Worm (Caenorhabditis elegans) whole organism, late embryonic: Measurements from ENCODE around the gene W09D6.1.

Experiments used
- C08G9.2 ChIP-seq: sonication (generic microtip); optimal IDR thresholded peaks from 2 replicates; lab custom pipeline; 2016; ENCODE audit warnings: mild to moderate bottlenecking, missing genetic modification characterization, moderate library complexity, missing compliant biosample characterization
- F13H6.1 ChIP-seq: sonication (generic microtip); optimal IDR thresholded peaks from 2 replicates; lab custom pipeline; 2016; ENCODE audit warnings: missing genetic modification characterization, missing compliant biosample characterization
- K02D7.2 ChIP-seq: sonication (generic microtip); optimal IDR thresholded peaks from 2 replicates; lab custom pipeline; 2017; ENCODE audit warnings: mild to moderate bottlenecking, missing genetic modification characterization, missing compliant biosample characterization
- K09A11.1 ChIP-seq: sonication (generic microtip); optimal IDR thresholded peaks from 2 replicates; lab custom pipeline; 2017; ENCODE audit warnings: antibody characterized with exemption, mild to moderate bottlenecking, missing genetic modification characterization, missing compliant biosample characterization; ENCODE audit not compliant: insufficient read depth
- T23F11.4 ChIP-seq: fragments of 200-800 bp; sonication (Bioruptor generic); optimal IDR thresholded peaks from 2 replicates; lab custom pipeline; 2018; ENCODE audit warnings: mild to moderate bottlenecking, missing genetic modification characterization, missing compliant biosample characterization
- ama-1 ChIP-seq: fragments of 150-350 bp; optimal IDR thresholded peaks from 2 replicates; lab custom pipeline; 2014
- ceh-18 ChIP-seq: sonication (generic microtip); optimal IDR thresholded peaks from 2 replicates; lab custom pipeline; 2016; ENCODE audit warnings: missing genetic modification characterization, missing compliant biosample characterization
- ceh-19 ChIP-seq: fragments of 200-800 bp; sonication (Bioruptor generic); optimal IDR thresholded peaks from 2 replicates; lab custom pipeline; 2018; ENCODE audit warnings: mild to moderate bottlenecking, missing genetic modification characterization, missing compliant biosample characterization
- ceh-2 ChIP-seq: sonication (generic microtip); optimal IDR thresholded peaks from 2 replicates; lab custom pipeline; 2016; ENCODE audit warnings: missing genotype, missing genetic modification characterization, missing compliant biosample characterization
- ceh-22 ChIP-seq: sonication (generic microtip); optimal IDR thresholded peaks from 2 replicates; lab custom pipeline; 2017; ENCODE audit warnings: missing biosample characterization, missing genetic modification characterization
- ceh-30 ChIP-seq: fragments of 150-350 bp; optimal IDR thresholded peaks from 2 replicates; lab custom pipeline; 2014; ENCODE audit warnings: missing biosample characterization, missing genetic modification characterization
- ceh-48 ChIP-seq: sonication (generic microtip); optimal IDR thresholded peaks from 2 replicates; lab custom pipeline; 2016; ENCODE audit warnings: missing genetic modification characterization, inconsistent platforms, missing compliant biosample characterization
- ceh-9 ChIP-seq: sonication (generic microtip); optimal IDR thresholded peaks from 2 replicates; lab custom pipeline; 2016; ENCODE audit warnings: mild to moderate bottlenecking, missing genetic modification characterization, inconsistent platforms, missing compliant biosample characterization
- dmd-4 ChIP-seq: sonication (generic microtip); optimal IDR thresholded peaks from 2 replicates; lab custom pipeline; 2016; ENCODE audit warnings: borderline replicate concordance, missing genetic modification characterization, missing compliant biosample characterization
- dve-1 ChIP-seq: sonication (generic microtip); optimal IDR thresholded peaks from 2 replicates; lab custom pipeline; 2017; ENCODE audit warnings: antibody characterized with exemption, mild to moderate bottlenecking, missing genetic modification characterization, missing compliant biosample characterization
- elt-2 ChIP-seq: sonication (generic microtip); optimal IDR thresholded peaks from 2 replicates; lab custom pipeline; 2016; ENCODE audit warnings: missing genetic modification reagents, missing genetic modification characterization, missing compliant biosample characterization
- ets-4 ChIP-seq: sonication (generic microtip); optimal IDR thresholded peaks from 2 replicates; lab custom pipeline; 2016; ENCODE audit warnings: missing genetic modification characterization, missing compliant biosample characterization
- fax-1 ChIP-seq: sonication (generic microtip); optimal IDR thresholded peaks from 2 replicates; lab custom pipeline; 2016; ENCODE audit warnings: missing genotype, missing genetic modification characterization, missing compliant biosample characterization
- fkh-6 ChIP-seq: sonication (generic microtip); optimal IDR thresholded peaks from 2 replicates; lab custom pipeline; 2016; ENCODE audit warnings: missing genetic modification characterization, missing compliant biosample characterization
- lin-11 ChIP-seq: fragments of 200-800 bp; sonication (Bioruptor generic); optimal IDR thresholded peaks from 2 replicates; lab custom pipeline; 2018; ENCODE audit warnings: mild to moderate bottlenecking, missing genetic modification characterization, missing compliant biosample characterization
- nfya-1 ChIP-seq: sonication (generic microtip); optimal IDR thresholded peaks from 2 replicates; lab custom pipeline; 2017; ENCODE audit warnings: missing genetic modification characterization, mild to moderate bottlenecking, missing compliant biosample characterization, antibody characterized with exemption, moderate library complexity
- npax-4 ChIP-seq: sonication (generic microtip); optimal IDR thresholded peaks from 2 replicates; lab custom pipeline; 2016; ENCODE audit warnings: missing genetic modification characterization, missing compliant biosample characterization
- pax-1 ChIP-seq: fragments of 150-350 bp; optimal IDR thresholded peaks from 2 replicates; lab custom pipeline; 2014; ENCODE audit warnings: missing biosample characterization, missing genetic modification characterization
- pha-2 ChIP-seq: sonication (generic microtip); optimal IDR thresholded peaks from 2 replicates; lab custom pipeline; 2017; ENCODE audit warnings: mild to moderate bottlenecking, missing genetic modification characterization, missing compliant biosample characterization
- pqm-1 ChIP-seq: sonication (generic microtip); optimal IDR thresholded peaks from 2 replicates; lab custom pipeline; 2016; ENCODE audit warnings: missing genetic modification characterization, missing compliant biosample characterization
- ref-2 ChIP-seq: sonication (generic microtip); optimal IDR thresholded peaks from 2 replicates; lab custom pipeline; 2016; ENCODE audit warnings: missing genetic modification characterization, missing compliant biosample characterization
- rnt-1 ChIP-seq: sonication (generic microtip); optimal IDR thresholded peaks from 2 replicates; lab custom pipeline; 2016; ENCODE audit warnings: missing genetic modification characterization, missing compliant biosample characterization
- sdc-2 ChIP-seq: sonication (generic microtip); optimal IDR thresholded peaks from 2 replicates; lab custom pipeline; 2016; ENCODE audit warnings: missing genotype, missing genetic modification characterization, missing compliant biosample characterization
- sox-4 ChIP-seq: sonication (generic microtip); optimal IDR thresholded peaks from 2 replicates; lab custom pipeline; 2017; ENCODE audit warnings: mild to moderate bottlenecking, missing genetic modification characterization, inconsistent platforms, missing compliant biosample characterization
- syd-9 ChIP-seq: sonication (generic microtip); optimal IDR thresholded peaks from 2 replicates; lab custom pipeline; 2016; ENCODE audit warnings: mild to moderate bottlenecking, missing genetic modification characterization, moderate library complexity, missing compliant biosample characterization
- tbx-2 ChIP-seq: sonication (generic microtip); optimal IDR thresholded peaks from 2 replicates; lab custom pipeline; 2016; ENCODE audit warnings: missing genetic modification characterization, missing compliant biosample characterization
- tbx-7 ChIP-seq: sonication (generic microtip); optimal IDR thresholded peaks from 2 replicates; lab custom pipeline; 2016; ENCODE audit warnings: missing genotype, missing genetic modification characterization, missing compliant biosample characterization
- unc-3 ChIP-seq, 2 experiments: fragments of 200-800 bp in 1 of 2; sonication (Bioruptor generic) in 1 of 2; sonication (generic microtip) in 1 of 2; conservative IDR thresholded peaks in 1 of 2; optimal IDR thresholded peaks in 1 of 2; 2 replicates each; pipeline versions ENCODE4 v1.3.6 to Lab custom; 2016 to 2022; ENCODE audit warnings: missing compliant biosample characterization in 2 of 2, missing genetic modification characterization in 2 of 2, missing genetic modification reagents in 1 of 2
- unc-55 ChIP-seq: sonication (generic microtip); optimal IDR thresholded peaks from 2 replicates; lab custom pipeline; 2017; ENCODE audit warnings: missing biosample characterization, missing genetic modification reagents, missing genetic modification characterization
- unc-86 ChIP-seq: sonication (generic microtip); optimal IDR thresholded peaks from 2 replicates; lab custom pipeline; 2016; ENCODE audit warnings: missing genetic modification characterization, missing compliant biosample characterization

W09D6.1 gene

ce11 chrIII:11059775-11060174 is 8.9 kb upstream of the W09D6.1 start:
- TF ChIP-seq elt-2 (tag; lab: Kevin White, UChicago), result peak; percentile 71
- TF ChIP-seq nfya-1 (tag; lab: Kevin White, UChicago), result no peak
- TF ChIP-seq, all 69 proteins: peak for 1

ce11 chrIII:11063259-11063658 is 5.4 kb upstream of the W09D6.1 start, which contains the start of gene rsa-2:
TSS of gene rsa-2 (plus strand) at chrIII:11063479.
- peak; percentile 20 for TF ChIP-seq ceh-30
- TF ChIP-seq K02D7.2 (tag; lab: Kevin White, UChicago), result no peak
- peak; percentile 24 for TF ChIP-seq nfya-1 (tag; lab: Kevin White, UChicago)
- no peak for TF ChIP-seq unc-86
- peak; percentile 21 for TF ChIP-seq tbx-2 (tag; lab: Kevin White, UChicago)
- TF ChIP-seq elt-2 (tag; lab: Kevin White, UChicago), result peak; percentile 34

DNA sequence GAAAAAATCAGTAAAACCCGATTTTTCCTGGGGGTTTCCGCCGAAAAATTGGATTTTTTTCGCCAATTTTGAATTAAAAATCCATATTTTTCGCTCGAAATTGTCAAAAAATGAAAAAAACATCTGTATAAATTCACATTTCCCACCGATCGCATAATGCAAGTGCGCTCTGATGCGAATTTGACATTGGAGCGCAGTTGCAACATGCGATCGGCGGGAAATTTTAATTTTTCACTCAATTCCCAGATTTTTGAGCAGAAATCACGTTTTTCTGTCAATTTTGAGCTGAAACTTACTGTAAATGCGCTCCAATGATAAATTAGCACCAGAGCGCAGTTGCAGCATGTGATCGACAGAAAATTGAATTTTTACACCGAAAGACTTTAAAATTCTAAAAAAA is 4.1 kb upstream of the W09D6.1 start:
- TF ChIP-seq lin-11, result no peak

ce11 chrIII:11066691-11067090 is 2.0 kb upstream of the W09D6.1 start:
- TF ChIP-seq pha-2 (tag; lab: Kevin White, UChicago), result no peak
- TF ChIP-seq ceh-19, result peak; percentile 23
- peak; percentile 80 for TF ChIP-seq dve-1 (tag; lab: Kevin White, UChicago)
- TF ChIP-seq elt-2 (tag; lab: Kevin White, UChicago), result peak; percentile 26
- TF ChIP-seq rnt-1 (tag; lab: Kevin White, UChicago), result no peak
- TF ChIP-seq fax-1 (tag; lab: Kevin White, UChicago), result no peak
- no peak for TF ChIP-seq ceh-22 (tag; lab: Kevin White, UChicago)
- TF ChIP-seq unc-3 (GFP tag; conservative IDR thresholded peaks at IDR 0.05; lab: Robert Waterston, UW), result 0 out of 2 replicates have a peak, but pooled peaks have one; percentile 26
- no peak for TF ChIP-seq unc-3 (tag; optimal IDR thresholded peaks at IDR 0.05; lab: Kevin White, UChicago)
- TF ChIP-seq nfya-1 (tag; lab: Kevin White, UChicago), result peak; percentile 48
- TF ChIP-seq unc-55, result no peak
- TF ChIP-seq ceh-9 (tag; lab: Kevin White, UChicago), result no peak
- peak; percentile 5 for TF ChIP-seq tbx-2 (tag; lab: Kevin White, UChicago)
- peak; percentile 5 for TF ChIP-seq ceh-18
- no peak for TF ChIP-seq pqm-1 (tag; lab: Kevin White, UChicago)
- TF ChIP-seq sox-4 (tag; lab: Kevin White, UChicago), result no peak

DNA sequence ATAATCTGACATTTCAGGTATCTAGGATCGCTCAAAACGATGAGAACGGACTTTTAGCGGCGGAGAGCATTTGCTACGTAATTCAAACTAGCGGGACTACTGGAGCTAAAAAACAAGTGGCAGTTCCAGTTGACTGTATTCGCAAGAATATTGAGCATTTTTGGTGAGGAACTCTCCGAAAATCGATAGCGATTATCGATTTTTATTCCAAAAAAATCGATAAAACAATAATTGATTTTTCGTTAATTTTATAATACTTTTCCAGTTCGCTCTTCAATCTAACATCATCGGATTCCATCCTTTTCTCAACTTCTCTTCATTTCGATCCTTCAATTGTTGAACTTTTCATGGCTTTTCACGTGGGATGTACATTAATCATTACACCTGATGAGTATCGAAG is 612 bp downstream of the W09D6.1 start:
- TF ChIP-seq elt-2 (tag; lab: Kevin White, UChicago) (no peak), ceh-18 (no peak)
- TF ChIP-seq, all 69 proteins: peak for 0

- TF ChIP-seq ceh-22 (tag; lab: Kevin White, UChicago), result no peak
- no peak for TF ChIP-seq C08G9.2 (tag; lab: Kevin White, UChicago)
- TF ChIP-seq pax-1, result no peak
- peak; percentile 1 for TF ChIP-seq ceh-48
Observed at ce11 chrIII:11070210-11070609, 1.6 kb downstream of the W09D6.1 start.

- TF ChIP-seq unc-55 (no peak), dmd-4 (tag; lab: Kevin White, UChicago) (no peak), K09A11.1 (tag; lab: Kevin White, UChicago) (no peak), ama-1 (lab: Kevin White, UChicago) (no peak), ceh-30 (no peak), syd-9 (no peak), ref-2 (tag; lab: Kevin White, UChicago) (no peak), nfya-1 (tag; lab: Kevin White, UChicago) (no peak), F13H6.1 (tag; lab: Kevin White, UChicago) (no peak), ceh-18 (no peak), sox-4 (tag; lab: Kevin White, UChicago) (no peak), sdc-2 (tag; lab: Kevin White, UChicago) (no peak), npax-4 (tag; lab: Kevin White, UChicago) (no peak), tbx-7 (tag; lab: Kevin White, UChicago) (no peak), dve-1 (tag; lab: Kevin White, UChicago) (no peak), T23F11.4 (GFP tag; lab: Kevin White, UChicago) (no peak), fkh-6 (tag; lab: Kevin White, UChicago) (no peak), ets-4 (tag; lab: Kevin White, UChicago) (no peak), ceh-2 (tag; lab: Kevin White, UChicago) (no peak)
Observed at ce11 chrIII:11074214-11074613, 5.6 kb downstream of the W09D6.1 start, which contains the start of gene str-261. TSS of gene str-261 (plus strand) at chrIII:11074514.
